Worm (Caenorhabditis elegans): ENCODE data around the gene C54E10.10.

ce11 chrV:18771804-18772386 lies 31.3 kb downstream of the C54E10.10 start:
- TF ChIP-seq snu-23 (GFP tag; optimal IDR thresholded peaks at IDR 0.05) = no peak
- TF ChIP-seq C34B4.2 (tag; optimal IDR thresholded peaks at IDR 0.05) = no peak
- TF ChIP-seq nhr-76 (tag; optimal IDR thresholded peaks at IDR 0.05) = no peak
- no peak for TF ChIP-seq aha-1 (tag; optimal IDR thresholded peaks at IDR 0.05)
- no peak for TF ChIP-seq mef-2 (tag; optimal IDR thresholded peaks at IDR 0.05)
- TF ChIP-seq unc-62 (GFP tag; optimal IDR thresholded peaks at IDR 0.05) = no peak
- TF ChIP-seq mab-9 (GFP tag; IDR thresholded peaks at IDR 0.05) = no peak
- TF ChIP-seq mep-1 (tag; optimal IDR thresholded peaks at IDR 0.05) = no peak
- no peak for TF ChIP-seq unc-86 (tag; optimal IDR thresholded peaks at IDR 0.05)

Measured in whole organism, L1 larva.